Fruit fly (Drosophila melanogaster): Measurements from ENCODE around the gene ssp3.
A peak's percentile ranks its signal among the peaks of the same experiment; 100 is the strongest.

ssp3 gene

dm6 chr2L:18886904-18887303 is 56.9 kb downstream of the ssp3 start:
- TF ChIP-seq achi (GFP tag; optimal IDR thresholded peaks at IDR 0.05): no peak
- no peak for TF ChIP-seq spab (GFP tag; optimal IDR thresholded peaks at IDR 0.05)
- TF ChIP-seq OdsH (GFP tag; optimal IDR thresholded peaks at IDR 0.05): no peak
- no peak for TF ChIP-seq Blimp-1 (GFP tag; optimal IDR thresholded peaks at IDR 0.05)
- no peak for TF ChIP-seq Gug (GFP tag; IDR thresholded peaks at IDR 0.05)
- TF ChIP-seq vri (GFP tag; optimal IDR thresholded peaks at IDR 0.05): no peak
- no peak for TF ChIP-seq Sox14 (GFP tag; optimal IDR thresholded peaks at IDR 0.05)
- no peak for TF ChIP-seq dac (GFP tag; optimal IDR thresholded peaks at IDR 0.05)
- TF ChIP-seq Ets21C (GFP tag; optimal IDR thresholded peaks at IDR 0.05): no peak
- TF ChIP-seq Ets96B (tag; optimal IDR thresholded peaks at IDR 0.05): no peak
- no peak for TF ChIP-seq Sox102F (GFP tag; optimal IDR thresholded peaks at IDR 0.05)
- no peak for TF ChIP-seq ss (GFP tag; optimal IDR thresholded peaks at IDR 0.05)
- TF ChIP-seq topi (GFP tag; optimal IDR thresholded peaks at IDR 0.05): no peak
- TF ChIP-seq dsx (GFP tag; optimal IDR thresholded peaks at IDR 0.05; ENCODE audit: poor library complexity, severe bottlenecking): no peak
- no peak for TF ChIP-seq Hr39 (GFP tag; optimal IDR thresholded peaks at IDR 0.05)
- TF ChIP-seq salr (GFP tag; optimal IDR thresholded peaks at IDR 0.05): no peak

dm6 chr2L:18884783-18885182 is 59.0 kb downstream of the ssp3 start:
- TF ChIP-seq lz (GFP tag; optimal IDR thresholded peaks at IDR 0.05) (no peak), CG10669 (GFP tag; optimal IDR thresholded peaks at IDR 0.05) (no peak)

- TF ChIP-seq OdsH (GFP tag; optimal IDR thresholded peaks at IDR 0.05) (no peak), vri (GFP tag; optimal IDR thresholded peaks at IDR 0.05) (no peak), fd59A (GFP tag; optimal IDR thresholded peaks at IDR 0.05) (no peak), topi (GFP tag; optimal IDR thresholded peaks at IDR 0.05) (no peak), CG31627 (GFP tag; optimal IDR thresholded peaks at IDR 0.05) (no peak), Eip78C (GFP tag) (no peak), CG6854 (GFP tag; optimal IDR thresholded peaks at IDR 0.05) (no peak), CG4318 (GFP tag; optimal IDR thresholded peaks at IDR 0.05) (no peak), CG8632 (GFP tag; optimal IDR thresholded peaks at IDR 0.05) (no peak), Gug (GFP tag; IDR thresholded peaks at IDR 0.05) (no peak), Sox14 (GFP tag; optimal IDR thresholded peaks at IDR 0.05) (no peak), Met (GFP tag; optimal IDR thresholded peaks at IDR 0.05) (no peak), Hr38 (GFP tag; optimal IDR thresholded peaks at IDR 0.05) (no peak), CG6276 (GFP tag; optimal IDR thresholded peaks at IDR 0.05) (no peak), Ets96B (tag; optimal IDR thresholded peaks at IDR 0.05) (no peak), CG11762 (GFP tag; optimal IDR thresholded peaks at IDR 0.05; ENCODE audit: insufficient read depth) (no peak), CG3032 (tag; optimal IDR thresholded peaks at IDR 0.05) (no peak), svp (GFP tag) (no peak), CG8119 (GFP tag; IDR thresholded peaks at IDR 0.05) (no peak), fd85E (GFP tag; optimal IDR thresholded peaks at IDR 0.05) (no peak)
These were observed 61.0 kb downstream of the ssp3 start for dm6 chr2L:18882734-18883133.

- TF ChIP-seq net (GFP tag; optimal IDR thresholded peaks at IDR 0.05): peak; percentile 43
- peak; percentile 19 for TF ChIP-seq achi (GFP tag; optimal IDR thresholded peaks at IDR 0.05)
- TF ChIP-seq fd59A (GFP tag; optimal IDR thresholded peaks at IDR 0.05): no peak
- TF ChIP-seq CG3919 (GFP tag; optimal IDR thresholded peaks at IDR 0.05): peak; percentile 33
- no peak for TF ChIP-seq CG4318 (GFP tag; optimal IDR thresholded peaks at IDR 0.05)
- TF ChIP-seq CG9139 (GFP tag; optimal IDR thresholded peaks at IDR 0.05): peak; percentile 35
- TF ChIP-seq Sox102F (GFP tag; optimal IDR thresholded peaks at IDR 0.05): peak; percentile 26
- TF ChIP-seq CG3032 (tag; optimal IDR thresholded peaks at IDR 0.05): no peak
- 0 out of 2 replicates have a peak, but pooled peaks have one; percentile 10 for TF ChIP-seq Gug (GFP tag; IDR thresholded peaks at IDR 0.05)
- TF ChIP-seq CG6808 (GFP tag; optimal IDR thresholded peaks at IDR 0.05): no peak
- no peak for TF ChIP-seq dsx (GFP tag; optimal IDR thresholded peaks at IDR 0.05; ENCODE audit: poor library complexity, severe bottlenecking)
- TF ChIP-seq salr (GFP tag; optimal IDR thresholded peaks at IDR 0.05): no peak
- no peak for TF ChIP-seq CG32006 (GFP tag; optimal IDR thresholded peaks at IDR 0.05)
- TF ChIP-seq CG10631 (GFP tag; optimal IDR thresholded peaks at IDR 0.05): no peak
- TF ChIP-seq CG6854 (GFP tag; optimal IDR thresholded peaks at IDR 0.05): no peak
- peak; percentile 44 for TF ChIP-seq svp (GFP tag)
- TF ChIP-seq CG8119 (GFP tag; IDR thresholded peaks at IDR 0.05): peak; percentile 49; the same call in 1 of the 3 replicates
- peak; percentile 58 to 61 for TF ChIP-seq ss (GFP tag; optimal IDR thresholded peaks at IDR 0.05)
- no peak for TF ChIP-seq Hr39 (GFP tag; optimal IDR thresholded peaks at IDR 0.05)
- no peak for TF ChIP-seq CG10669 (GFP tag; optimal IDR thresholded peaks at IDR 0.05)
- no peak for TF ChIP-seq CG11762 (GFP tag; optimal IDR thresholded peaks at IDR 0.05; ENCODE audit: insufficient read depth)
- TF ChIP-seq topi (GFP tag; optimal IDR thresholded peaks at IDR 0.05): no peak
- no peak for TF ChIP-seq CG11294 (GFP tag; IDR thresholded peaks at IDR 0.05)
- no peak for TF ChIP-seq Hr38 (GFP tag; optimal IDR thresholded peaks at IDR 0.05)
- peak; percentile 38; the same call in 1 of the 3 replicates for TF ChIP-seq eg (GFP tag; IDR thresholded peaks at IDR 0.05)
- TF ChIP-seq CG11902 (GFP tag; optimal IDR thresholded peaks at IDR 0.05): no peak
- TF ChIP-seq CG7368 (GFP tag; optimal IDR thresholded peaks at IDR 0.05): peak; percentile 12
- TF ChIP-seq Sox14 (GFP tag; optimal IDR thresholded peaks at IDR 0.05): peak; percentile 20
These were observed 62.6 kb downstream of the ssp3 start, which contains the start of gene tup for dm6 chr2L:18881014-18881660. Gene tup, minus strand, starts transcription at chr2L:18881261.
